Worm (Caenorhabditis elegans) whole organism, mixed stage, embryonic: ENCODE measurements around the gene srg-46.

Source experiments
- bed-3 ChIP-seq: fragments of 200-800 bp; sonication (Bioruptor generic); optimal IDR thresholded peaks from 3 replicates; lab custom pipeline; 2018; ENCODE audit warnings: mild to moderate bottlenecking, missing genetic modification characterization, moderate library complexity, missing compliant biosample characterization
- blmp-1 ChIP-seq: fragments of 150-350 bp; optimal IDR thresholded peaks from 2 replicates; lab custom pipeline; 2014; ENCODE audit warnings: missing biosample characterization, missing genetic modification characterization
- ceh-39 ChIP-seq: fragments of 150-350 bp; optimal IDR thresholded peaks from 2 replicates; lab custom pipeline; 2014; ENCODE audit warnings: missing biosample characterization, missing genetic modification characterization
- ceh-43 ChIP-seq: fragments of 200-800 bp; sonication (Bioruptor generic); optimal IDR thresholded peaks from 2 replicates; lab custom pipeline; 2018; ENCODE audit warnings: mild to moderate bottlenecking, missing genetic modification characterization, moderate library complexity, missing compliant biosample characterization
- cnd-1 ChIP-seq: fragments of 200-800 bp; sonication (Bioruptor generic); optimal IDR thresholded peaks from 2 replicates; lab custom pipeline; 2018; ENCODE audit warnings: mild to moderate bottlenecking, missing genetic modification characterization, missing compliant biosample characterization
- elt-1 ChIP-seq: sonication (generic microtip); optimal IDR thresholded peaks from 2 replicates; lab custom pipeline; 2017; ENCODE audit warnings: missing genetic modification characterization, mild to moderate bottlenecking, missing compliant biosample characterization, antibody characterized with exemption, moderate library complexity, borderline replicate concordance; ENCODE audit not compliant: insufficient read depth
- elt-3 ChIP-seq: fragments of 150-350 bp; optimal IDR thresholded peaks from 2 replicates; lab custom pipeline; 2014; ENCODE audit warnings: missing biosample characterization, missing genetic modification characterization
- flh-1 ChIP-seq: fragments of 200-800 bp; sonication (Bioruptor generic); optimal IDR thresholded peaks from 2 replicates; lab custom pipeline; 2018; ENCODE audit warnings: mild to moderate bottlenecking, missing genetic modification characterization, moderate library complexity, missing compliant biosample characterization
- ham-2 ChIP-seq: fragments of 200-800 bp; sonication (Bioruptor generic); optimal IDR thresholded peaks from 2 replicates; lab custom pipeline; 2018; ENCODE audit warnings: mild to moderate bottlenecking, missing genetic modification characterization, missing compliant biosample characterization
- hlh-1 ChIP-seq: fragments of 150-350 bp; optimal IDR thresholded peaks from 2 replicates; lab custom pipeline; 2014; ENCODE audit warnings: missing biosample characterization, missing genetic modification reagents, missing genetic modification characterization
- lin-13 ChIP-seq: fragments of 150-350 bp; optimal IDR thresholded peaks from 2 replicates; lab custom pipeline; 2014; ENCODE audit warnings: missing biosample characterization, missing genetic modification characterization
- lsy-2 ChIP-seq: fragments of 150-350 bp; optimal IDR thresholded peaks from 2 replicates; lab custom pipeline; 2014; ENCODE audit warnings: missing biosample characterization, missing genetic modification characterization
- mab-5 ChIP-seq: fragments of 150-350 bp; optimal IDR thresholded peaks from 2 replicates; lab custom pipeline; 2014; ENCODE audit warnings: missing biosample characterization, missing genetic modification characterization
- mls-2 ChIP-seq: sonication (generic microtip); optimal IDR thresholded peaks from 2 replicates; lab custom pipeline; 2016; ENCODE audit warnings: mild to moderate bottlenecking, missing genetic modification characterization, moderate library complexity, missing compliant biosample characterization
- nhr-12 ChIP-seq: fragments of 150-350 bp; optimal IDR thresholded peaks from 2 replicates; lab custom pipeline; 2014; ENCODE audit warnings: missing biosample characterization, missing genetic modification characterization
- nhr-2 ChIP-seq: fragments of 150-350 bp; optimal IDR thresholded peaks from 2 replicates; lab custom pipeline; 2014; ENCODE audit warnings: missing biosample characterization, missing genetic modification characterization
- nhr-237 ChIP-seq: fragments of 150-350 bp; optimal IDR thresholded peaks from 2 replicates; lab custom pipeline; 2014; ENCODE audit warnings: missing biosample characterization, missing genetic modification characterization
- nhr-28 ChIP-seq: fragments of 150-350 bp; optimal IDR thresholded peaks from 2 replicates; lab custom pipeline; 2014; ENCODE audit warnings: missing biosample characterization, missing genetic modification characterization
- sem-2 ChIP-seq: fragments of 200-800 bp; sonication (Bioruptor generic); optimal IDR thresholded peaks from 2 replicates; lab custom pipeline; 2018; ENCODE audit warnings: mild to moderate bottlenecking, missing genetic modification characterization, missing compliant biosample characterization
- sptf-1 ChIP-seq: sonication (generic microtip); optimal IDR thresholded peaks from 2 replicates; lab custom pipeline; 2017; ENCODE audit warnings: mild to moderate bottlenecking, missing genetic modification characterization, moderate library complexity, missing compliant biosample characterization
- tbx-8 ChIP-seq: fragments of 200-800 bp; sonication (Bioruptor generic); optimal IDR thresholded peaks from 2 replicates; lab custom pipeline; 2018; ENCODE audit warnings: mild to moderate bottlenecking, missing genetic modification characterization, moderate library complexity, missing compliant biosample characterization
- unc-120 ChIP-seq: sonication (generic microtip); optimal IDR thresholded peaks from 2 replicates; lab custom pipeline; 2017; ENCODE audit warnings: missing genetic modification characterization, missing compliant biosample characterization; ENCODE audit not compliant: poor library complexity, severe bottlenecking
- unc-39 ChIP-seq: fragments of 150-350 bp; optimal IDR thresholded peaks from 2 replicates; lab custom pipeline; 2014; ENCODE audit warnings: missing biosample characterization, missing genetic modification characterization
- unc-62 ChIP-seq: fragments of 150-350 bp; optimal IDR thresholded peaks from 2 replicates; lab custom pipeline; 2014; ENCODE audit warnings: missing biosample characterization, missing genetic modification reagents, missing genetic modification characterization
- zip-8 ChIP-seq: fragments of 150-350 bp; optimal IDR thresholded peaks from 2 replicates; lab custom pipeline; 2014; ENCODE audit warnings: missing biosample characterization, missing genetic modification characterization
- ztf-11 ChIP-seq: fragments of 150-350 bp; optimal IDR thresholded peaks from 2 replicates; lab custom pipeline; 2014; ENCODE audit warnings: missing biosample characterization, missing genetic modification characterization

The srg-46 gene

ce11 chrV:13333386-13334180 is 29.9 kb upstream of the srg-46 start, which contains the start of gene nhr-168:
nhr-168 (minus strand) TSS chrV:13333871.
- TF ChIP-seq elt-1 (tag; lab: Kevin White, UChicago): peak; percentile 94
- no peak for TF ChIP-seq lin-13 (tag; lab: Kevin White, UChicago)
- TF ChIP-seq elt-3 (tag; lab: Kevin White, UChicago): no peak
- TF ChIP-seq flh-1 (GFP tag; lab: Kevin White, UChicago): no peak
- TF ChIP-seq ceh-39 (tag; lab: Kevin White, UChicago): no peak
- no peak for TF ChIP-seq zip-8 (tag; lab: Kevin White, UChicago)
- TF ChIP-seq nhr-28 (tag; lab: Kevin White, UChicago): no peak

ce11 chrV:13334447-13334846 is 29.1 kb upstream of the srg-46 start:
- no peak for TF ChIP-seq elt-1 (tag; lab: Kevin White, UChicago)
- TF ChIP-seq unc-39 (tag; lab: Kevin White, UChicago): no peak
- TF ChIP-seq ztf-11 (tag; lab: Kevin White, UChicago): no peak
- no peak for TF ChIP-seq nhr-28 (tag; lab: Kevin White, UChicago)
- TF ChIP-seq ceh-43: no peak
- no peak for TF ChIP-seq bed-3 (GFP tag; lab: Kevin White, UChicago)

ce11 chrV:13335883-13336419 is 27.6 kb upstream of the srg-46 start, which contains the start of gene C50B6.9:
C50B6.9 (plus strand) TSS chrV:13336369.
- TF ChIP-seq unc-62 (GFP tag; lab: Kevin White, UChicago) (no peak), elt-1 (tag; lab: Kevin White, UChicago) (peak; percentile 9), mab-5 (tag; lab: Kevin White, UChicago) (no peak), flh-1 (GFP tag; lab: Kevin White, UChicago) (no peak), mls-2 (tag; lab: Kevin White, UChicago) (no peak)

ce11 chrV:13338037-13338436 is 25.5 kb upstream of the srg-46 start:
- TF ChIP-seq ztf-11 (tag; lab: Kevin White, UChicago) (no peak), tbx-8 (no peak), unc-120 (tag; lab: Kevin White, UChicago) (no peak), lsy-2 (no peak), lin-13 (tag; lab: Kevin White, UChicago) (no peak), sem-2 (GFP tag; lab: Kevin White, UChicago) (no peak), ham-2 (no peak), nhr-2 (tag; lab: Kevin White, UChicago) (no peak)

ce11 chrV:13339633-13340290 is 23.8 kb upstream of the srg-46 start, which contains the start of the genes str-4 and lgc-48:
str-4 (minus strand) TSS chrV:13339733.
lgc-48 (plus strand) TSS chrV:13340240.
- TF ChIP-seq nhr-237 (tag; lab: Kevin White, UChicago): no peak
- TF ChIP-seq blmp-1: no peak
- TF ChIP-seq elt-3 (tag; lab: Kevin White, UChicago): no peak
- no peak for TF ChIP-seq elt-1 (tag; lab: Kevin White, UChicago)
- no peak for TF ChIP-seq nhr-12 (tag; lab: Kevin White, UChicago)
- TF ChIP-seq, all 35 proteins: peak for 0

- TF ChIP-seq elt-3 (tag; lab: Kevin White, UChicago): no peak
- TF ChIP-seq tbx-8: no peak
- TF ChIP-seq mls-2 (tag; lab: Kevin White, UChicago): no peak
- no peak for TF ChIP-seq mab-5 (tag; lab: Kevin White, UChicago)
- no peak for TF ChIP-seq bed-3 (GFP tag; lab: Kevin White, UChicago)
- TF ChIP-seq elt-1 (tag; lab: Kevin White, UChicago): no peak
- TF ChIP-seq ceh-39 (tag; lab: Kevin White, UChicago): no peak
- no peak for TF ChIP-seq cnd-1 (tag; lab: Kevin White, UChicago)
- no peak for TF ChIP-seq lsy-2
- no peak for TF ChIP-seq flh-1 (GFP tag; lab: Kevin White, UChicago)
- TF ChIP-seq hlh-1 (tag; lab: Kevin White, UChicago): no peak
- no peak for TF ChIP-seq sptf-1 (tag; lab: Kevin White, UChicago)
- no peak for TF ChIP-seq ztf-11 (tag; lab: Kevin White, UChicago)
- TF ChIP-seq unc-62 (GFP tag; lab: Kevin White, UChicago): no peak
Observed at ce11 chrV:13342235-13342634, 21.3 kb upstream of the srg-46 start.
